Fruit fly (Drosophila melanogaster) whole organism, wandering third instar larva: ENCODE results near the gene soti.

Experiments used
- brk ChIP-seq: fragments of 200-800 bp; sonication (Bioruptor generic); optimal IDR thresholded peaks from 2 replicates; lab custom pipeline; 2016; ENCODE audit warnings: missing biosample characterization, mild to moderate bottlenecking, missing genetic modification characterization
- dl ChIP-seq, 2 experiments: fragments of 175-275, 200-275 bp in 1 of 2; fragments of 200-275 bp in 1 of 2; sonication (Bioruptor generic); optimal IDR thresholded peaks; lab custom pipeline; 2018; ENCODE audit warnings: mild to moderate bottlenecking in 2 of 2, missing biosample characterization in 2 of 2, missing genetic modification characterization in 2 of 2, moderate library complexity in 2 of 2; ENCODE audit not compliant: partially characterized antibody in 2 of 2, insufficient read depth in 1 of 2

DNA sequence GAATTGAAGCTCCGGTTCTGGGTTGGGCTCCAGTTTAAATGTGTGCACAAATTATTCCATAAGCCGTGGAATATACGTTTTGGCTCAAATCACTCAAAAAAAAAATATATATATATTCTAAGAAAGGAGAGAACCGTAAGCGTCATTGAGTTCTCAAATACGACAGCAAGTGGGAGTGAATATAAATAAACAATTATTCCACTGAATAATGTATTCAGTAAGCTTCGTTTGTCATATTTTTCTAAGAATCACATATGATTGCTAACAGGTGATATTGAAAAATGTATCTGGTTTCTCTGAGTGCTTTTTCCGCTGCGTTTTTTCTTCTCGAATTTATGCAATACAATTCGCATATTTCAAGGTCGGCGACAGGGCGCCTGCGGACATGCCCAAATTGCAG lies 16.4 kb upstream of the soti start:
- TF ChIP-seq dl (GFP tag; optimal IDR thresholded peaks at IDR 0.05; lab: Kevin White, UChicago; ENCODE audit: insufficient read depth in 1 of 2, partially characterized antibody in 2 of 2): no peak
- TF ChIP-seq brk (GFP tag; lab: Kevin White, UChicago): no peak
